Worm (Caenorhabditis elegans) whole organism, late embryonic: ENCODE data around the gene K10B4.3.

Source experiments
- T23F11.4 ChIP-seq: fragments of 200-800 bp; sonication (Bioruptor generic); optimal IDR thresholded peaks from 2 replicates; lab custom pipeline; 2018; ENCODE audit warnings: mild to moderate bottlenecking, missing genetic modification characterization, missing compliant biosample characterization
- ama-1 ChIP-seq: fragments of 150-350 bp; optimal IDR thresholded peaks from 2 replicates; lab custom pipeline; 2014
- fkh-10 ChIP-seq: fragments of 150-350 bp; optimal IDR thresholded peaks from 2 replicates; lab custom pipeline; 2014; ENCODE audit warnings: missing biosample characterization, missing genetic modification reagents, missing genetic modification characterization
- gmeb-2 ChIP-seq: sonication (generic microtip); optimal IDR thresholded peaks from 2 replicates; lab custom pipeline; 2016; ENCODE audit warnings: missing genetic modification characterization, inconsistent platforms, missing compliant biosample characterization
- hlh-30 ChIP-seq: sonication (generic microtip); optimal IDR thresholded peaks from 2 replicates; lab custom pipeline; 2017; ENCODE audit warnings: antibody characterized with exemption, missing genetic modification characterization, missing compliant biosample characterization; ENCODE audit not compliant: insufficient read depth
- npax-4 ChIP-seq: sonication (generic microtip); optimal IDR thresholded peaks from 2 replicates; lab custom pipeline; 2016; ENCODE audit warnings: missing genetic modification characterization, missing compliant biosample characterization
- rnt-1 ChIP-seq: sonication (generic microtip); optimal IDR thresholded peaks from 2 replicates; lab custom pipeline; 2016; ENCODE audit warnings: missing genetic modification characterization, missing compliant biosample characterization

- TF ChIP-seq rnt-1 (tag; lab: Kevin White, UChicago) (no peak), hlh-30 (no peak), npax-4 (tag; lab: Kevin White, UChicago) (no peak), T23F11.4 (no peak), gmeb-2 (tag; lab: Kevin White, UChicago) (no peak), ama-1 (lab: Kevin White, UChicago) (no peak), fkh-10 (GFP tag; lab: Kevin White, UChicago) (no peak)
Measured at ce11 chrII:67663-68062, 53.4 kb downstream of the K10B4.3 start.
